Worm (Caenorhabditis elegans) whole organism, dauer: Measurements from ENCODE around the gene Y47D7A.6.

Experiments used
- unc-62 ChIP-seq: sonication (generic microtip); optimal IDR thresholded peaks from 2 replicates; lab custom pipeline; 2017; ENCODE audit warnings: missing biosample characterization, missing genetic modification reagents, missing genetic modification characterization

Gene Y47D7A.6

DNA sequence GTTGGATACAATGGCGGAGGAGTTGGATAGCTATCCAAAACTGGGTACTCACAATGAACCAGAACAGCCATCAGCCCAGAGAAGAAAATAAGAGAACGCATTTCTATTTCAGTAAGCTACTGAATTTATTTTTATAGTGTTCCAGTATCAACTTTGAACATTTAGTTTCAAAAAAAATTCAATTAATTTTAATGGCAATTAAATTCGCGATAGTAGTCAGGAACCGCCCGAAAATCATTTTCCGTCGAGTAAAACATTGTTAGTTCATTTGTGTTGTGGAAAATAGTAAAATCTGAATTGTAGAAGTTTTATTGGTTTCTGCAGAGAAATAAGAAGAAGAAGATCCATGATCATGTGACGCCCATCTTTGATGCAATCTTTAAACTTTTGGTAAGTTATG is at the start of gene Y47D7A.6:
Gene Y47D7A.6 (minus strand): TSS at position 101 of the 400 bp plus-strand sequence.
- no peak for TF ChIP-seq unc-62 (GFP tag; lab: Kevin White, UChicago)

DNA sequence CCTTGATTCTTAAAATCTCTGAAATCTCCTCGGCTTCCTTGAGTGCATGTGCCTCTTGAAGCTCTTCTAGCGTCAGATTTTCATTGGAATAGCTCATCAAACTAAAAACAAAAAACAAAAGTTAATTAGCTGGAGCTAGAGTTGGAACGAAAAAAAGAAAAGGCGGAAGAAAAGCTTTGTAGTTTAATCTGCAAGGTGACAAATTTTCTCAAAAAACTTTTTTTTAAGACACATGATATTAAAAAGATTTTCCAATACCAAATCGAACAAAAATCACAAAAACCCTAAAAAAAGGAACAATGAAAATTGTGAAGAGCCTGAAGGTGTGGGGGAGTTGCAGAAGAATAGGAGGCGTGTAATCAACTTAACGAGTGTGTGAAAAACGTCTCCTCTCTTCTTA is 36.6 kb upstream of the Y47D7A.6 start, which contains the start of gene gnrr-5:
Gene gnrr-5 (minus strand): TSS at position 101 of the 400 bp plus-strand sequence.
- TF ChIP-seq unc-62 (GFP tag; lab: Kevin White, UChicago) = no peak

DNA sequence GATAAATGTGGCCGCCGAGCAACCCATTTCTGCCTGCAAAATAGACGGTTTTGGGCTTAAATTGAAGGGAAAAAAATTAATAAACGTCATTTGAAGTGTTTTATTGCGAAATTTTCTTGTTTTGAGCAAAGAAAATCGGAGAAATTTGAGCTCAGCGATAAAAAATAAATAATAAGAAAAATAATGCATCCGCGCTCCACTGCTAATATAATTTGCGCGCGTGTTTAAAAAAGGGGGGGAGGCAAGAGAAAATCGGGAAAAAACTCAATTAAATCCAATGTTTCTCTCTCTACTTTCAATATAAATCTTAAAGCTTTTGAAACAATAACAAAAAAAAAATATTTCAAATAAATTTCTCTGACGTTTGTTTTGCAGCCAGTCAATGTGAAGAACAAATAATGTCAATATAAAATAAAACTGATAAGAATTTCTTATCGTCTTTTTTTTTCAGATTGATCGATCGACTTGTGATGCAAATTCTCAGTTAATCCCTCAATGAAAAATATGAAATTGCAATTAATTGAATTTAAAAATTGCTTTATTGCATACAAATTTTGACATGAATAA is 32.6 kb upstream of the Y47D7A.6 start, which contains the start of gene rft-2:
Gene rft-2 (minus strand): TSS at position 41 of the 567 bp plus-strand sequence.
- TF ChIP-seq unc-62 (GFP tag; lab: Kevin White, UChicago) = no peak

DNA sequence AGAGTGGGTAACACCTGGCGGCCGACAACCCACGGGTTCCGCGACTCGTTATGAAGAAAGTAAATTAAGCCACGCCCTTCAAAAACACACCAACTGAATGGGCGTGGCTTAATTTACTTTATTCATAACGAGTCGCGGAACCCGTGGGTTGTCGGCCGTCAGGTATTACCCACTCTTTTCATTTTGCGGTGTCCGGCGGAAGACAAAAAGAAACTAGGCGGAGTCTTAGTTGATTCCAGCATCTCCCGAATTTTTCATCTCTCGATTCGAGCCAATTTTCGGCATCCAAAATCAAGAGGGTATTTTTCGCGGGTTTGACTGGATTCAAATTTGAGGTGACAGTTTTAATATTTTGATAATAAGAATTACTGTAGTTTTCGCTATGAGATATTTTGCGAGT is 29.6 kb upstream of the Y47D7A.6 start:
- no peak for TF ChIP-seq unc-62 (GFP tag; lab: Kevin White, UChicago)

DNA sequence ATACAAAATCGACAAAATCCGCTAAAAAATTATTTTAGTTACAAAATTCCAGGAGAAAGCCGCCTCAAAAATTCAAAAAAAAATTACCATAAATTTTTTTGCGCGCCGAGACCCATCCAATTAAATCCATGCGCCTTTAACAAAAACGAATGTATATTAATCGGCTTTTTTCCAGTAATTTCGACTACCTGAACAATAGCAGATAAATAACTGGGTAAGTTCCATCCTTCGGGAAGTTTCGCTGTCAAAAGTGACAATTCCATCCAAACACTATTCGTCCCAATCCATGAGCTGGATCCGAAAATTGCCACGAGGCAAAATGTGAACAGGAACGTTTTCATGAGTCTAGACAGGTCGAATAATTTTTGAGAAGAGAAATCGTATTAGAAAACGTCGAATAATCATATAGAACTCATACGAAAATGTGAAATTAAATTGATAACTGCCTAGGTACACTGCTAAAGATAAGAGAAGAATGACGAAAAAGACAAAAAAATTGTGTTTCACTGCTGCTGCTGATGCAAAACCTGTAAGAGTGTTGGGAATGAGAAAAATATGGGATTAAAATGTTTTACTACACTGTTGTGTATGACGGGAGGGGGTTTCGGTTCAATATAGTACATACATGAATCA is 24.8 kb upstream of the Y47D7A.6 start, which contains the start of gene rft-1:
Gene rft-1 (minus strand): TSS at position 475 of the 633 bp plus-strand sequence.
- no peak for TF ChIP-seq unc-62 (GFP tag; lab: Kevin White, UChicago)

DNA sequence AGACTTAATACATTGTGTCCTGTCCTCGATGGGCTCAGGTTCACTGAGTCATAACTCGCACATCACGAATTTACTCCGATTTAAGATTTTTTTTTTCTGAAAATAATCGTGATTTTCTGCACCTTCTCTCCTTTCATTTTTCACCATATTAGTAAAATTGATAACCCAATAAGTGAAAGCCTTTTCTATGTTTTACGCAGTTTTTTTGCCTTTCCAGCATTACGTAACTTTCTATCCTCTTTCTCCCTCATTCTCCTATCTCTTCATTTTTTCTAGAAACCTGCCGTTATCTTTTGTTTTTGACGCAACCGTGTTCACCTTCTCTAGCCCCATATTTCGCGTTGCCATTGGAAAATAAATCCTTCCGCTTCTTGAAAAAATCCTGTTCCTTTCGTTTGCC is 19.2 kb upstream of the Y47D7A.6 start:
- TF ChIP-seq unc-62 (GFP tag; lab: Kevin White, UChicago) = no peak

DNA sequence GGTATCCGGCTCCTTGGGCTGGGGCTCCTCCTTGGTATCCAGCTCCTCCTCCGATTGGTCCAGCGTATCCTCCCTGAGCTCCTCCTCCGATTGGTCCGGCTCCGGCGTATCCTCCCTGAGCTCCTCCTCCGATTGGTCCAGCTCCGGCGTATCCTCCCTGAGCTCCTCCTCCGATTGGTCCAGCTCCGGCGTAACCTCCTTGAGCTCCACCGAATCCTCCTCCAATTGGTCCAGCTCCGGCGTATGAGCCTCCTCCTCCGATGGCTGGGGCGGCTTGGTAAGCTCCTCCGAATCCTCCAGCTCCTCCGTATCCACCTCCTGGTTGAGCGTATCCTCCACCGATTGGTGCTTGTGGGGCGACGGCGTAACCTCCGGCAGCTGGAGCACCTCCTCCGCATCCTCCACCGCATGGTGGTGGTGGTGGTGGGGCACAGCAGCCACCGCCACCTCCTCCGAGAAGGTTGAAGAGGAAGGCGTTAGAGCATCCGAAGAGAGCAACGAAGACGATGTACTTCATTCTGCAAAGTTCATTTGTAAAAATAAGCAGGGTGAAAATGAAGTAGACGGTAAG is 17.5 kb upstream of the Y47D7A.6 start, which contains the start of gene Y47D7A.13:
Gene Y47D7A.13 (minus strand): TSS at position 517 of the 571 bp plus-strand sequence.
- no peak for TF ChIP-seq unc-62 (GFP tag; lab: Kevin White, UChicago)

DNA sequence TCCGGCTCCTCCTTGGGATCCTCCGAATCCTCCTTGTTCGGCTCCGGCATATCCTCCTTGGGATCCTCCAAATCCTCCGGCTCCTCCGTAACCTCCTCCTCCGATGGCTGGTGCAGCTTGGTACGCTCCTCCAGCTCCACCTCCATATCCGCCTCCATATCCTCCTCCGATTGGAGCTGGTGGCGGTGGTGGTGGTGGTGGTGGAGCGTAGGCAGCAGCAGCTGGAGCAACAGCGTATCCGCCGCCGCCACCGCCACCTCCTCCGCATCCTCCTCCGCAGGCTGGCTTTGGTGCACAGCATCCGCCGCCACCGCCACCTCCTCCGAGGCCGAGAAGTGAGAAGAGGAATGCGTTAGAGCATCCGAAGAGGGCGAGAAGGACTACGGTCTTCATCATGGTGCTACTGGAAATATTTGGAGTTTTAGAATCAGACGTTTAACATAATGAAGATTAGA is 14.8 kb upstream of the Y47D7A.6 start, which contains the start of gene Y47D7A.15:
Gene Y47D7A.15 (minus strand): TSS at position 405 of the 455 bp plus-strand sequence.
- TF ChIP-seq unc-62 (GFP tag; lab: Kevin White, UChicago) = no peak

DNA sequence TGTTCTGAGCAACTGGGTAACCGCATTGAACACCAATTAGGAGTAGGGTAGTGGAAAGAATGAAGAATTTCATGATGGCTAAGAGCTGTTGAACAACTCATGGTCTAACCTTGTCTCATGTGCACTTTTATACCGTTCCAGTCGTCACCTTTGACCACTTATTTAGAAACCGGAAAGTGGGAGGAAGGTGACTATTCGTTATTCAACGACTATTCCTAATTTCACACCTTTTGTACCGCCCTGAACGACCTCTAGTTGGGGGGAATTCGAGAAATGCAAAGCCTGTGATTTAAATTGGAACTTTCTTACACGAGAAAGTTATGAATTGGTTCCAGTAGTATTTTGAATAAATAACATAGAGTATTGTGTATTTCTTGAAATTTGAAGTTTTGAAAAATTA is 11.6 kb upstream of the Y47D7A.6 start, which contains the start of gene Y47D7A.12:
Gene Y47D7A.12 (minus strand): TSS at position 101 of the 400 bp plus-strand sequence.
- no peak for TF ChIP-seq unc-62 (GFP tag; lab: Kevin White, UChicago)

DNA sequence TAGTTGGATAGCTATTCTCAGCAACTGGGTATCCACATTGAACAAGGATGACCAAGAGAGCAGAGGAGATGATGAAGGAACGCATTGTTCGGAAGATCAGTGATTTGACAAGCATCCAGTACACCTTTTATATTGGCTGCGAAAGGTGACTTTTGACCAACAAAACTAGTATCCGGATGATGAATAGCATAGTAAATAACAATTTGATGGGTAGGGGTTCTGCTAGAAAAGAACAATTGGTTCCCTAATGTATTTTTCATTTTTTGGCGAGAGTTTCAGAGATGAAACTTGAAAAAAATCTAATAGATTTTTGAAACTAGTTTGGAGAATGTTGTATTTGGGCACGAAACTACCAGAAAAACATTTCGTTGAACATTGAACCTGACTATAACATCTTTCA is 10.2 kb upstream of the Y47D7A.6 start, which contains the start of gene Y47D7A.11:
Gene Y47D7A.11 (minus strand): TSS at position 101 of the 400 bp plus-strand sequence.
- TF ChIP-seq unc-62 (GFP tag; lab: Kevin White, UChicago) = no peak

DNA sequence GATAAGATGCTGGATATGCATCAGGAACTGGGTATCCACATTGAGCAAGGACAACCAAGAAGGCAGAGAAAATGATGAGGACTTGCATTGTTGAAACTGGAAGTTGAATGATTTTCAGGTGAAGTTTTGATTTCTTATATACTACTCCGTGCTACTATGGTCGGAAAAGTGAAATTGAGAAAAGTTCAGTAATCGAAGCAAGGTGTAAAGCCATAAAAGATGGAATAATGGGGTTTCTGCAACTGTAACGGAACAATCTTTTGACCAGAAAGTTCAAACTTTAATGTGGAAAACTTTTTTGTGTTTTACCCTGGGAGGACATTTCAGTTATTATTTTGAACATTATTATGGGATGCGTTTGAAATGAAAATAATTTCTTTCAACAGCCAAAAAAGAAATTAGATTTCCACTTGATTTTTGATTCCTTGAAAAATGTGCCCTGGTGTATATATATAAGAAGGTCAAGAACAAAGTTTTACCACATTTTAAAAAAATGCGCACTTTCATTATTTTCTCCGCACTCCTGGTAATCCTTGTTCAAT is 5.9 kb upstream of the Y47D7A.6 start, which contains the start of the genes Y47D7A.9 and Y47D7A.19:
Gene Y47D7A.9 (minus strand): TSS at position 101 of the 542 bp plus-strand sequence.
Gene Y47D7A.19 (plus strand): TSS at position 492 of the 542 bp plus-strand sequence.
- no peak for TF ChIP-seq unc-62 (GFP tag; lab: Kevin White, UChicago)

DNA sequence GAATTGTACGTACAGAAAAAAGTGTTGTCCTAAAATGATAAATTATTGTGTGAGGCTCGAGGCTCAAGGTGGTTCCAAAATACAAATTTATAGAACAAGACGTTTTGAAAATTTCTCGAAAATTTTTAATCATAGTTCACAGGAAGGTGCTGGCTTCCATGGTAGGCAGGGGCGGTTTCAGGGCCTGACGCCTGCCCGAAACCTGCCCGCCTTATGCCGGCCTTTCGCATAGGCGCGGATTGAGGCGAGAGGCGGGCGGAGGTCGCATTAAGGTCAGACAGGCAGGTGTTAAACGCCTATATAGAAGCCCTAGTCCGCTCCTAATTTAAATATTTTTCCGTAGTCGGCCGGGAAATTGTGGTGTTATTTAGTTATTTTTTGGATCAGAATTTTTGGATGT is 5.1 kb upstream of the Y47D7A.6 start:
- no peak for TF ChIP-seq unc-62 (GFP tag; lab: Kevin White, UChicago)

DNA sequence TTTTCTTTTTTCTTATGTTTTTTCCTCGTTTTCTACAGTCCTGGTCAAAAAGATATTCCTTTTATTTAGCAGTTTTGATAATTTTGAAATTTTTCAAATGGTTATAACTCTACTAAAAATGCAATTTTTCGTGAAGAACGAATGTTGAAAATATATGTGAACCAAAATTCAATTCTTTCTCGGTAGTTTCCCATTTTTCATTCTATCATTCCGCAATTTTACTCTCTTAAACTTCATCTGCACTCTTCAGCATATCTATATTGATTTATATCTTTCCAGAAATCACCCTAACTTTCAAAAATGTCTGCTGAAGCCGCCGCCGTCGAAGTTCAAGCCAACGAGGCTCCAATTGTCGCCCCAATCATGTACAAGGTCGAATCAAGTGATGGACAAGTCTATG is 4.1 kb upstream of the Y47D7A.6 start, which contains the start of gene skr-7:
Gene skr-7 (plus strand): TSS at position 301 of the 400 bp plus-strand sequence.
- TF ChIP-seq unc-62 (GFP tag; lab: Kevin White, UChicago) = no peak

DNA sequence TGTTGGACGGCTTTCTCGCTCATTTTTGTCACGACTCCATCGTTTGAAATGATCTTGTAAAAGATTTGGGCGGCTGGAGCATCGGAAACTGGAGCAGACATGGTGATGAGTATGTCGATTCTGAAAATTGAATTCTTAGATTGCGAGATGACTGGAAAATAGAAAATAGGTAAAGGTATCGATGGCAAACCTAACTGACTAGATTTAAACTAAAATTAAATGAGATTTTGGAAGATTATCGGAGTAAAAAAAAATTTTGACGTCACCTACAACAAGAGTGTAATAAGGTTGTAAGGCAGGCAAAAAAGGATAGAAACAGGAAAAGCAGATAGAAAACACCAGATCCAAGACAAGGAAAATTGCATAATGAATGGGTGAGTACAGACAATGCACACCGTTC is 3.5 kb upstream of the Y47D7A.6 start, which contains the start of gene skr-14:
Gene skr-14 (minus strand): TSS at position 101 of the 400 bp plus-strand sequence.
- TF ChIP-seq unc-62 (GFP tag; lab: Kevin White, UChicago) = no peak

DNA sequence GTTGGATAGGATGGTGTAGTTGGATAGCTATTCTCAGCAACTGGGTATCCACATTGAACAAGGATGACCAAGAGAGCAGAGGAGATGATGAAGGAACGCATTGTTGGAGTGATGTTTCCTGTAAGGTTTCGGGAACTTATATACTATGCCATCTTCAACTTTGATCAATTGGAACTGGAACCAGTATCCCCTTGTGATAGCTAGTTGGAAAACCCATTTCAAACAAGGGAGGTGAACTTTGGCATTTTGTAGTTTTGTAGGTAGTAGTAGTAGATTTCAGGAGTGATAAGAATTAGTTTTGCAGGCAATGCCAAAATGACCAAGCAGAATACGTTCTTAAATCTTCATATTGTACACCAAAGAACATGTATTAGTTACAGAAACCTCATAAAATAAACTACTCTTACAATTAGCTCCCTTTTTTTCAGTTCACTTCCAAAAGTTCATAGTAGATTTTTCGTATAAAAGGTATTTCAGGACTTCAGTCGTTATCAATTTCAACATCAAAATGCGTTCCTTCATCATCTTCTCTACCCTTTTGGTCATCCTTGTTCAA is 1.8 kb upstream of the Y47D7A.6 start, which contains the start of the genes Y47D7A.7 and Y47D7A.2:
Gene Y47D7A.7 (minus strand): TSS at position 101 of the 556 bp plus-strand sequence.
Gene Y47D7A.2 (plus strand): TSS at position 506 of the 556 bp plus-strand sequence.
- no peak for TF ChIP-seq unc-62 (GFP tag; lab: Kevin White, UChicago)
